Worm (Caenorhabditis elegans) whole organism, L2 larva: ENCODE measurements around the gene act-4.

Experiments used
- C34F6.9 ChIP-seq: fragments of 150-350 bp; optimal IDR thresholded peaks from 2 replicates; lab custom pipeline; 2014; ENCODE audit warnings: missing biosample characterization, missing genetic modification characterization
- F13H6.1 ChIP-seq: sonication (generic microtip); optimal IDR thresholded peaks from 2 replicates; lab custom pipeline; 2016; ENCODE audit warnings: missing genetic modification characterization, missing compliant biosample characterization
- R02D3.7 ChIP-seq: fragments of 150-350 bp; optimal IDR thresholded peaks from 2 replicates; lab custom pipeline; 2014; ENCODE audit warnings: missing biosample characterization, missing genetic modification characterization
- Y55F3AM.14 ChIP-seq: fragments of 200-800 bp; sonication (Bioruptor generic); optimal IDR thresholded peaks from 2 replicates; lab custom pipeline; 2018; ENCODE audit warnings: mild to moderate bottlenecking, missing genetic modification characterization, missing compliant biosample characterization
- ZK546.5 ChIP-seq: sonication (generic microtip); optimal IDR thresholded peaks from 2 replicates; lab custom pipeline; 2017; ENCODE audit warnings: missing biosample characterization, missing genetic modification characterization
- alr-1 ChIP-seq: fragments of 150-350 bp; optimal IDR thresholded peaks from 2 replicates; lab custom pipeline; 2014; ENCODE audit warnings: missing biosample characterization, missing genetic modification characterization
- aly-2 ChIP-seq: fragments of 150-350 bp; optimal IDR thresholded peaks from 2 replicates; lab custom pipeline; 2014; ENCODE audit warnings: missing biosample characterization, missing genetic modification characterization
- ama-1 ChIP-seq: fragments of 150-350 bp; optimal IDR thresholded peaks from 2 replicates; lab custom pipeline; 2018; ENCODE audit warnings: inconsistent platforms
- blmp-1 ChIP-seq: sonication (generic microtip); optimal IDR thresholded peaks from 2 replicates; lab custom pipeline; 2017; ENCODE audit warnings: missing genetic modification characterization, mild to moderate bottlenecking, missing compliant biosample characterization, antibody characterized with exemption, moderate library complexity; ENCODE audit not compliant: insufficient read depth
- ceh-16 ChIP-seq: fragments of 150-350 bp; optimal IDR thresholded peaks from 2 replicates; lab custom pipeline; 2014; ENCODE audit warnings: missing biosample characterization, missing genetic modification characterization
- ceh-82 ChIP-seq: fragments of 150-350 bp; optimal IDR thresholded peaks from 2 replicates; lab custom pipeline; 2014; ENCODE audit warnings: missing biosample characterization, missing genetic modification characterization
- crh-2 ChIP-seq: sonication (generic microtip); optimal IDR thresholded peaks from 2 replicates; lab custom pipeline; 2017; ENCODE audit warnings: missing biosample characterization, missing genetic modification characterization
- dmd-4 ChIP-seq: sonication (generic microtip); optimal IDR thresholded peaks from 2 replicates; lab custom pipeline; 2017; ENCODE audit warnings: missing biosample characterization, missing genetic modification characterization
- egl-27 ChIP-seq: sonication (generic microtip); optimal IDR thresholded peaks from 3 replicates; lab custom pipeline; 2017; ENCODE audit warnings: missing biosample characterization, missing genetic modification reagents, missing genetic modification characterization
- elt-1 ChIP-seq: fragments of 150-350 bp; optimal IDR thresholded peaks from 2 replicates; lab custom pipeline; 2014; ENCODE audit warnings: missing biosample characterization, missing genetic modification characterization
- elt-3 ChIP-seq: sonication (generic microtip); optimal IDR thresholded peaks from 2 replicates; lab custom pipeline; 2017; ENCODE audit warnings: missing biosample characterization, missing genetic modification characterization
- fos-1 ChIP-seq: fragments of 150-350 bp; optimal IDR thresholded peaks from 2 replicates; lab custom pipeline; 2014; ENCODE audit warnings: missing biosample characterization, missing genetic modification characterization
- gmeb-1 ChIP-seq: fragments of 150-350 bp; optimal IDR thresholded peaks from 2 replicates; lab custom pipeline; 2014; ENCODE audit warnings: missing biosample characterization, missing genetic modification characterization
- lin-11 ChIP-seq: fragments of 150-350 bp; sonication (generic microtip); optimal IDR thresholded peaks from 2 replicates; lab custom pipeline; 2014; ENCODE audit warnings: missing biosample characterization, missing genetic modification characterization, inconsistent platforms, mixed read lengths
- lin-13 ChIP-seq: fragments of 150-350 bp; optimal IDR thresholded peaks from 2 replicates; lab custom pipeline; 2014; ENCODE audit warnings: missing biosample characterization, missing genetic modification reagents, missing genetic modification characterization
- lin-39 ChIP-seq: fragments of 150-350 bp; optimal IDR thresholded peaks from 2 replicates; lab custom pipeline; 2014; ENCODE audit warnings: missing biosample characterization, missing genetic modification reagents, missing genetic modification characterization
- lsy-2 ChIP-seq, 2 experiments: fragments of 150-350 bp in 1 of 2; sonication (generic microtip) in 1 of 2; optimal IDR thresholded peaks; 2 replicates each; lab custom pipeline; 2014 to 2017; ENCODE audit warnings: missing biosample characterization in 2 of 2, missing genetic modification characterization in 2 of 2
- mab-5 ChIP-seq: fragments of 150-350 bp; optimal IDR thresholded peaks from 2 replicates; lab custom pipeline; 2014; ENCODE audit warnings: missing biosample characterization, missing genetic modification characterization
- mbf-1 ChIP-seq: sonication (generic microtip); optimal IDR thresholded peaks from 2 replicates; lab custom pipeline; 2017; ENCODE audit warnings: missing biosample characterization, missing genetic modification characterization
- mdl-1 ChIP-seq, 2 experiments: fragments of 150-350 bp in 1 of 2; sonication (generic microtip) in 1 of 2; optimal IDR thresholded peaks; 2 replicates each; lab custom pipeline; 2017; ENCODE audit warnings: missing biosample characterization in 2 of 2, missing genetic modification characterization in 2 of 2
- nhr-10 ChIP-seq: sonication (generic microtip); optimal IDR thresholded peaks from 2 replicates; lab custom pipeline; 2017; ENCODE audit warnings: missing biosample characterization, missing genetic modification characterization
- nhr-11 ChIP-seq: fragments of 150-350 bp; optimal IDR thresholded peaks from 2 replicates; lab custom pipeline; 2014; ENCODE audit warnings: missing biosample characterization, missing genetic modification characterization
- nhr-12 ChIP-seq: fragments of 150-350 bp; optimal IDR thresholded peaks from 2 replicates; lab custom pipeline; 2014; ENCODE audit warnings: missing biosample characterization, missing genetic modification characterization
- nhr-129 ChIP-seq: fragments of 150-350 bp; optimal IDR thresholded peaks from 2 replicates; lab custom pipeline; 2014; ENCODE audit warnings: missing biosample characterization, missing genetic modification characterization
- nhr-21 ChIP-seq: fragments of 150-350 bp; optimal IDR thresholded peaks from 2 replicates; lab custom pipeline; 2014; ENCODE audit warnings: missing biosample characterization, missing genetic modification characterization
- nhr-23 ChIP-seq: fragments of 150-350 bp; optimal IDR thresholded peaks from 2 replicates; lab custom pipeline; 2014; ENCODE audit warnings: missing biosample characterization, missing genetic modification reagents, missing genetic modification characterization
- nhr-237 ChIP-seq: fragments of 150-350 bp; optimal IDR thresholded peaks from 2 replicates; lab custom pipeline; 2014; ENCODE audit warnings: missing biosample characterization, missing genetic modification characterization
- nhr-25 ChIP-seq: fragments of 150-350 bp; sonication (generic microtip); optimal IDR thresholded peaks from 3 replicates; lab custom pipeline; 2014; ENCODE audit warnings: missing biosample characterization, missing genetic modification characterization
- nhr-6 ChIP-seq: fragments of 150-350 bp; optimal IDR thresholded peaks from 2 replicates; lab custom pipeline; 2014; ENCODE audit warnings: missing biosample characterization, missing genetic modification characterization
- nhr-77 ChIP-seq: fragments of 150-350 bp; optimal IDR thresholded peaks from 2 replicates; lab custom pipeline; 2014; ENCODE audit warnings: missing biosample characterization, missing genetic modification characterization
- peb-1 ChIP-seq: fragments of 150-350 bp; optimal IDR thresholded peaks from 2 replicates; lab custom pipeline; 2014; ENCODE audit warnings: missing biosample characterization, missing genetic modification characterization
- sem-4 ChIP-seq: fragments of 150-350 bp; optimal IDR thresholded peaks from 2 replicates; lab custom pipeline; 2014; ENCODE audit warnings: missing biosample characterization, missing genetic modification reagents, missing genetic modification characterization
- skn-1 ChIP-seq: sonication (generic microtip); optimal IDR thresholded peaks from 2 replicates; lab custom pipeline; 2017; ENCODE audit warnings: missing biosample characterization, missing genetic modification characterization
- sma-3 ChIP-seq: sonication (generic microtip); optimal IDR thresholded peaks from 2 replicates; lab custom pipeline; 2016; ENCODE audit warnings: missing genetic modification reagents, missing genetic modification characterization, missing compliant biosample characterization
- sma-9 ChIP-seq, 2 experiments: fragments of 150-350 bp in 1 of 2; sonication (generic microtip) in 1 of 2; optimal IDR thresholded peaks; 2 replicates each; lab custom pipeline; 2014 to 2016; ENCODE audit warnings: missing genetic modification characterization in 2 of 2, mild to moderate bottlenecking in 1 of 2, missing biosample characterization in 1 of 2, missing compliant biosample characterization in 1 of 2, missing genetic modification reagents in 1 of 2, moderate library complexity in 1 of 2
- snpc-4 ChIP-seq: fragments of 150-350 bp; optimal IDR thresholded peaks from 2 replicates; lab custom pipeline; 2014; ENCODE audit warnings: missing biosample characterization, missing genetic modification characterization
- unc-39 ChIP-seq: fragments of 150-350 bp; optimal IDR thresholded peaks from 2 replicates; lab custom pipeline; 2014; ENCODE audit warnings: missing biosample characterization, missing genetic modification characterization
- unc-55 ChIP-seq: fragments of 150-350 bp; sonication (generic microtip); optimal IDR thresholded peaks from 3 replicates; lab custom pipeline; 2014; ENCODE audit warnings: missing biosample characterization, missing genetic modification reagents, missing genetic modification characterization
- unc-62 ChIP-seq: fragments of 150-350 bp; optimal IDR thresholded peaks from 2 replicates; lab custom pipeline; 2014; ENCODE audit warnings: missing biosample characterization, missing genetic modification reagents, missing genetic modification characterization
- zag-1 ChIP-seq: fragments of 150-350 bp; optimal IDR thresholded peaks from 2 replicates; lab custom pipeline; 2014; ENCODE audit warnings: missing biosample characterization, missing genetic modification characterization
- ztf-1 ChIP-seq: fragments of 200-800 bp; sonication (Bioruptor generic); conservative IDR thresholded peaks from 2 replicates; pipeline ENCODE4 v1.3.6; 2022; ENCODE audit warnings: missing genetic modification characterization, missing compliant biosample characterization
- ztf-11 ChIP-seq: sonication (generic microtip); optimal IDR thresholded peaks from 2 replicates; lab custom pipeline; 2017; ENCODE audit warnings: missing biosample characterization, missing genetic modification characterization
- ztf-4 ChIP-seq: fragments of 150-350 bp; optimal IDR thresholded peaks from 2 replicates; lab custom pipeline; 2014; ENCODE audit warnings: missing biosample characterization, missing genetic modification characterization

The act-4 gene

ce11 chrX:4965592-4965991, 5.2 kb downstream of the act-4 start:
- no peak for TF ChIP-seq ceh-16 (tag; lab: Kevin White, UChicago)
- peak; percentile 2 for TF ChIP-seq mab-5 (tag; lab: Kevin White, UChicago)
- no peak for TF ChIP-seq dmd-4 (tag; lab: Kevin White, UChicago)
- peak; percentile 51 for TF ChIP-seq unc-55
- TF ChIP-seq nhr-12: no peak
- no peak for TF ChIP-seq elt-1
- TF ChIP-seq sma-3 (GFP tag; lab: Kevin White, UChicago): no peak
- TF ChIP-seq blmp-1 (tag; lab: Kevin White, UChicago): no peak

ce11 chrX:4969228-4969627, 8.8 kb downstream of the act-4 start, which contains the start of gene M03F4.6:
TSS of gene M03F4.6 (minus strand) at chrX:4969328.
- TF ChIP-seq alr-1 (tag; lab: Kevin White, UChicago): no peak
- no peak for TF ChIP-seq ZK546.5
- peak; percentile 20 for TF ChIP-seq nhr-21 (tag; lab: Kevin White, UChicago)
- no peak for TF ChIP-seq ceh-82
- peak; percentile 68 for TF ChIP-seq sma-9 (GFP tag; optimal IDR thresholded peaks at IDR 0.05; lab: Kevin White, UChicago)
- no peak for TF ChIP-seq sma-9 (tag; optimal IDR thresholded peaks at IDR 0.05; lab: Kevin White, UChicago)
- TF ChIP-seq ztf-4 (tag; lab: Kevin White, UChicago): peak; percentile 76
- no peak for TF ChIP-seq mab-5 (tag; lab: Kevin White, UChicago)
- TF ChIP-seq lin-13 (GFP tag; lab: Kevin White, UChicago): peak; percentile 0
- no peak for TF ChIP-seq nhr-129 (tag; lab: Kevin White, UChicago)
- no peak for TF ChIP-seq nhr-10
- no peak for TF ChIP-seq nhr-237 (tag; lab: Kevin White, UChicago)
- no peak for TF ChIP-seq aly-2 (tag; lab: Kevin White, UChicago)
- no peak for TF ChIP-seq unc-62 (GFP tag; lab: Kevin White, UChicago)
- TF ChIP-seq unc-39: no peak
- no peak for TF ChIP-seq nhr-77 (tag; lab: Kevin White, UChicago)
- TF ChIP-seq dmd-4 (tag; lab: Kevin White, UChicago): no peak
- no peak for TF ChIP-seq fos-1 (tag; lab: Kevin White, UChicago)
- TF ChIP-seq nhr-12: no peak
- no peak for TF ChIP-seq lin-11 (tag; lab: Kevin White, UChicago)
- peak in 1 of 2 experiments; percentile 54 for TF ChIP-seq lsy-2 (tag; optimal IDR thresholded peaks at IDR 0.05; lab: Kevin White, UChicago)
- TF ChIP-seq ztf-1: no peak
- TF ChIP-seq elt-1: no peak
- no peak for TF ChIP-seq skn-1 (tag; lab: Kevin White, UChicago)
- TF ChIP-seq nhr-25 (tag; lab: Kevin White, UChicago): no peak
- no peak for TF ChIP-seq Y55F3AM.14 (GFP tag; lab: Kevin White, UChicago)
- no peak for TF ChIP-seq nhr-6 (tag; lab: Kevin White, UChicago)
- no peak for TF ChIP-seq sma-3 (GFP tag; lab: Kevin White, UChicago)
- TF ChIP-seq ztf-11 (tag; lab: Kevin White, UChicago): no peak
- TF ChIP-seq lin-39 (tag; lab: Kevin White, UChicago): no peak
- TF ChIP-seq C34F6.9: peak; percentile 9
- no peak for TF ChIP-seq egl-27
- no peak for TF ChIP-seq ama-1 (lab: Kevin White, UChicago)
- TF ChIP-seq mdl-1 (tag; optimal IDR thresholded peaks at IDR 0.05; lab: Kevin White, UChicago): no peak
- no peak for TF ChIP-seq R02D3.7 (tag; lab: Kevin White, UChicago)
- peak; percentile 32 for TF ChIP-seq blmp-1 (tag; lab: Kevin White, UChicago)
- TF ChIP-seq F13H6.1 (tag; lab: Kevin White, UChicago): no peak
- no peak for TF ChIP-seq snpc-4 (tag; lab: Kevin White, UChicago)
- no peak for TF ChIP-seq nhr-23 (tag; lab: Kevin White, UChicago)
- TF ChIP-seq peb-1 (tag; lab: Kevin White, UChicago): no peak
- TF ChIP-seq unc-55: no peak
- TF ChIP-seq nhr-11 (tag; lab: Kevin White, UChicago): no peak
- no peak for TF ChIP-seq elt-3 (tag; lab: Kevin White, UChicago)
- TF ChIP-seq sem-4 (tag; lab: Kevin White, UChicago): peak; percentile 65
- TF ChIP-seq zag-1 (tag; lab: Kevin White, UChicago): no peak
- no peak for TF ChIP-seq crh-2
- no peak for TF ChIP-seq mbf-1 (tag; lab: Kevin White, UChicago)
- no peak for TF ChIP-seq ceh-16 (tag; lab: Kevin White, UChicago)
- no peak for TF ChIP-seq gmeb-1 (tag; lab: Kevin White, UChicago)
